Fruit fly (Drosophila melanogaster): ENCODE measurements around the gene CG42542.

Gene CG42542

DNA sequence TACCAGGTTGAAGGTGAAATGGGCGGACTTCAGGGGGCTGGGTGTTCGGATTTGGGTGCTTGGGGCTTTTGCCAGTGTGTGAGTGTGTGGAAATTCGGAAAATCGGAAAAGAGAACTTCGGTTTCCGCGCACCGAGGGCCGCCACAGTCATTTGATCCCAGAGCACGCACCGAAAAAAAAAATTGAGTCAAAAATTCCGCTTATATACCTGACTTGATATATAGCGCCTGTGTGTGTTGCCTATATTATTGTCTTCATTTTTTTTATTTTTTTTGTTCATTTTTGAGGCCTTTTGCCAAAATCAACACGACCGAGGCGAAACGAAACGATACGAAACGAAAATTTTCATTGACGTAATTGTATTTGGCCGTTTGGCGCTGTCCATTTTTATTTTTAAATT is 19.2 kb upstream of the CG42542 start:
- peak; percentile 81 for TF ChIP-seq kay (GFP tag; ENCODE audit: borderline replicate concordance)
- no peak for TF ChIP-seq CG5204 (GFP tag; optimal IDR thresholded peaks at IDR 0.05)

DNA sequence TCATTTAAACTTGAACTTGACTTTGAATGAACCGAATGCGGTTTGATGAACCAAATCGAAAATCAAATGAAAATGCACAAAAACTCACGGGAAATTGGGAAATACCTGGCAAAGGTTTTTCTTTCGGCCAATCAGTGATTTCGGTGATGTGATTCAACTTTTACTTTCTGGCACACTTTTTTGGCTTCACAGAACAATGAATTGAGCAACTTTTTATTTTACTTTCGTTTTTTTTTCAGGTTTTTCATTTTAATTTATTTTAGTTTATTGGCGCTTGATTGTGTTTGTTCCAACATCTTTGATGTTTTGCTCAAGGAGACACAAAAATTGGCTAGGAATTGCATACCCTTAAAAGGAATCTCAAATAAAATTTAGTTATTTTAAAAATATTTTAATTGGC is 14.9 kb upstream of the CG42542 start, which contains the start of gene Mf:
Gene Mf, minus strand, starts transcription at position 44 of the 400 bp plus-strand sequence.
- TF ChIP-seq CG5204 (GFP tag; optimal IDR thresholded peaks at IDR 0.05) (no peak), Mnt (GFP tag; optimal IDR thresholded peaks at IDR 0.05) (no peak), Clk (GFP tag; optimal IDR thresholded peaks at IDR 0.05) (no peak), Hr96 (GFP tag; optimal IDR thresholded peaks at IDR 0.05) (no peak), CG12768 (GFP tag; optimal IDR thresholded peaks at IDR 0.05) (no peak), CG1620 (GFP tag; optimal IDR thresholded peaks at IDR 0.05) (no peak), cic (GFP tag; optimal IDR thresholded peaks at IDR 0.05) (no peak), kay (GFP tag; ENCODE audit: borderline replicate concordance) (peak; percentile 91), Crg-1 (GFP tag; optimal IDR thresholded peaks at IDR 0.05) (no peak), CG7101 (tag; optimal IDR thresholded peaks at IDR 0.05) (peak; percentile 3), pad (GFP tag; optimal IDR thresholded peaks at IDR 0.05) (no peak)

DNA sequence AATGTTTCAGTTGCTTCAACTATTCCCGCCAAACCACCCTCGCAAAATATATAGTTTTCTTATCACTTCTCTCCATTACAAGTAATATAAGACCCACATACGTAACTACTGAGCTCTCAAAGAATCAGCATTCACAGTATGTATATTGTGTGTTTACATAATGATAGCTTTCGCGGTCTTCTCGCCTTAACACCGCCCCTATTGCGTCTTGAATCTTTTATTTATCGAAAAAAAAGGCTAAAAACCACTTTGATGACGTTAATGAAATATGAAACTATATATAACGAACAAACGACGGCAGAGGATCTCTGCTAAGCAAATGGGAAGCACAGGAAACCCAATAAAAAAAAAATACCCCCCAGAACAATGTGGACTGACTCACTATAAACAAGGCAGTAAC is 975 bp downstream of the CG42542 start:
- peak; percentile 37 for TF ChIP-seq cic (GFP tag; optimal IDR thresholded peaks at IDR 0.05)
- no peak for TF ChIP-seq CG11617 (GFP tag; optimal IDR thresholded peaks at IDR 0.05)
- peak; percentile 25 for TF ChIP-seq CG12768 (GFP tag; optimal IDR thresholded peaks at IDR 0.05)
- peak; percentile 7 for TF ChIP-seq CG7045 (GFP tag; optimal IDR thresholded peaks at IDR 0.05)
- no peak for TF ChIP-seq CG33017 (tag; optimal IDR thresholded peaks at IDR 0.05)
- no peak for TF ChIP-seq Clk (GFP tag; optimal IDR thresholded peaks at IDR 0.05)
- TF ChIP-seq kay (GFP tag; ENCODE audit: borderline replicate concordance) = peak; percentile 47

DNA sequence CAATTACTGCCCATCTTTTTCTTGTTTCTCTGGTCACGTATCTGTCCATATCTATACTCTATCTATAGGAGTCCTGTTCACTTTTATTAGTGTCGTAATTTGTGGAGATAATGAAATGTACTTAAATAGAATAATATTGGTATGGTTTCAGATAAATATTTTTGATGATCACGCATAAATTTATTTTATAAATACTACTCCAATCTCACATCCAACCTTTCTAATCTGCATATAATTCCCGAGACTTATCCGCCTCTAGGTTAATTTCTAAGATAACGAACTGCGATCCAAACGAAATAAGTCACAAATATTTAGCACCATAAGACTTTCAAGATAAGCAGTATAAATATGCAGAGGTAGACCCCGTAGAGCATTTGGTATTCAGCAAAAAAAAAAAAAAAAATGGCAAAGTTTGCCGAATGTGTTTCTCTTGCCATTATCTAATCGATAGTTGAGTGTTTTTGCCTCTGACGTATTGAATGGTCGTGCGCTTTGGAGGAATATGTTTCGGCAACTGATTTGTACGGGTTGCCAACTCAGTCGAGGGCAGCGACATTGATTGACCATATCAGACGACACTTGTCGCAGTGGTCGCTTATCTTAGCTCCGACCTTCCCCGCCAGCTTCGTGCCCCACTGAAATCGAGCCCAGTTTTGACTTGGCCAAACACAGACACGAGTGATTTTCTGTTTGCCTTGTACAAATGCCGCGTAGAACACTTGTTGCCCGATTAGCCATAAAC is 1.8 kb downstream of the CG42542 start:
- no peak for TF ChIP-seq CG14711 (tag; optimal IDR thresholded peaks at IDR 0.05)
- TF ChIP-seq Mnt (GFP tag; optimal IDR thresholded peaks at IDR 0.05) = peak; percentile 88
- TF ChIP-seq cic (GFP tag; optimal IDR thresholded peaks at IDR 0.05) = peak; percentile 91
- TF ChIP-seq Clk (GFP tag; optimal IDR thresholded peaks at IDR 0.05) = no peak
- TF ChIP-seq CG12768 (GFP tag; optimal IDR thresholded peaks at IDR 0.05) = no peak
- no peak for TF ChIP-seq CG11617 (GFP tag; optimal IDR thresholded peaks at IDR 0.05)
- TF ChIP-seq tj (GFP tag; optimal IDR thresholded peaks at IDR 0.05) = peak; percentile 37
- TF ChIP-seq CG7101 (tag; optimal IDR thresholded peaks at IDR 0.05) = no peak
- TF ChIP-seq Hr96 (GFP tag; optimal IDR thresholded peaks at IDR 0.05) = no peak
- TF ChIP-seq bab1 (GFP tag; optimal IDR thresholded peaks at IDR 0.05) = no peak
- TF ChIP-seq kay (GFP tag; ENCODE audit: borderline replicate concordance) = peak; percentile 90
- no peak for TF ChIP-seq cnc (optimal IDR thresholded peaks at IDR 0.05)
- no peak for TF ChIP-seq pad (GFP tag; optimal IDR thresholded peaks at IDR 0.05)
- TF ChIP-seq CG1620 (GFP tag; optimal IDR thresholded peaks at IDR 0.05) = no peak
- no peak for TF ChIP-seq CG5204 (GFP tag; optimal IDR thresholded peaks at IDR 0.05)
- no peak for TF ChIP-seq toe (GFP tag; optimal IDR thresholded peaks at IDR 0.05)
- no peak for TF ChIP-seq CG7045 (GFP tag; optimal IDR thresholded peaks at IDR 0.05)
- no peak for TF ChIP-seq ovo (GFP tag; optimal IDR thresholded peaks at IDR 0.05)
- TF ChIP-seq CG33017 (tag; optimal IDR thresholded peaks at IDR 0.05) = no peak
- peak; percentile 15 for TF ChIP-seq Crg-1 (GFP tag; optimal IDR thresholded peaks at IDR 0.05)

DNA sequence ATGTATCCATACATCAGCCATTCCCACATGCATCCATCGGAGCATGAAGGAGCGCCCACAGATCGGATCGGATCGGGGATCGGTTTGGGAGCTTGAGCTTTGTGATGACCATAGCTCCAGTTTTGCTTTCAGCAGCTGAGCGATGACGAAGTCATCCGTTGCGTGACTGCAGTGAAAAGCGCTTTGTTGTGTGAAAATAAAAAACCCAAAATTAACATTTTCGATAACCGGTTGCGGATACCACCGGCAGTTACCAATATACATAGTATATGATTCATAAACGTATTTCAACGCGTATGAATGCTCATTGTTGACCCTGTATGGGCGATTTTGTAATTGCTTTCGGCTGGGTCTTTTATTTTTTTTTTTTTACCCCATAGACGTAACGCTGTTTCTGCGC is 8.8 kb downstream of the CG42542 start:
- TF ChIP-seq CG12768 (GFP tag; optimal IDR thresholded peaks at IDR 0.05) (no peak), CG7101 (tag; optimal IDR thresholded peaks at IDR 0.05) (no peak), CG33017 (tag; optimal IDR thresholded peaks at IDR 0.05) (no peak), CG14711 (tag; optimal IDR thresholded peaks at IDR 0.05) (no peak), kay (GFP tag; ENCODE audit: borderline replicate concordance) (no peak), cnc (optimal IDR thresholded peaks at IDR 0.05) (no peak), toe (GFP tag; optimal IDR thresholded peaks at IDR 0.05) (no peak), Hr96 (GFP tag; optimal IDR thresholded peaks at IDR 0.05) (no peak), CG1620 (GFP tag; optimal IDR thresholded peaks at IDR 0.05) (no peak), ovo (GFP tag; optimal IDR thresholded peaks at IDR 0.05) (no peak), CG5204 (GFP tag; optimal IDR thresholded peaks at IDR 0.05) (no peak), tj (GFP tag; optimal IDR thresholded peaks at IDR 0.05) (no peak), cic (GFP tag; optimal IDR thresholded peaks at IDR 0.05) (no peak), Clk (GFP tag; optimal IDR thresholded peaks at IDR 0.05) (no peak), CG7045 (GFP tag; optimal IDR thresholded peaks at IDR 0.05) (no peak)

DNA sequence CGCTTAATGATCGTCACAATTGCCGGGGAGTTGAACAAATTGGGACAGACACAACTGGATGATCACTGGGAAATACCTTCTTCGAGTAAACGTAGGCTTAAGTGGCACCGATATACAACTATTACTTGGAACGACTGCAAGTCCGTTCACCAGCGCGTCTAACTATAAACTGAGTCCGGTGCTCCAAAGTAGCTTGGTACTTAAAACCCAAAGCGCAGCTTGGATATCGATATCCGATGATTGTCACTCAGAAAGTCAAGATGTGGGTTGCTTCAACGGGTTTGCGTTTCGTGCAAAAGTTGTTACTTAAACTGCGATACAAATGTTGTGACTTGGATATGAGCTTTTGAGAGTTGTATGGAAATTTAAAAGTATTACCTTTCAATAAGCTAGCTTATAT is 9.9 kb downstream of the CG42542 start, which contains the start of gene Spn88Ea:
Gene Spn88Ea, minus strand, starts transcription at position 175 of the 400 bp plus-strand sequence.
- no peak for TF ChIP-seq CG12768 (GFP tag; optimal IDR thresholded peaks at IDR 0.05)
- TF ChIP-seq bab1 (GFP tag; optimal IDR thresholded peaks at IDR 0.05) = peak; percentile 51
- TF ChIP-seq CG33017 (tag; optimal IDR thresholded peaks at IDR 0.05) = peak; percentile 7
- TF ChIP-seq Hr96 (GFP tag; optimal IDR thresholded peaks at IDR 0.05) = no peak
- no peak for TF ChIP-seq Mnt (GFP tag; optimal IDR thresholded peaks at IDR 0.05)

Data from whole organism, adult.